Worm (Caenorhabditis elegans) whole organism, L4 larva: ENCODE measurements around the gene Y69H2.10.

Experiments used
- mxl-2 ChIP-seq: fragments of 200-800 bp; sonication (Bioruptor generic); conservative IDR thresholded peaks from 2 replicates; pipeline ENCODE4 v1.3.6; 2022; ENCODE audit warnings: missing genetic modification reagents, missing genetic modification characterization, missing compliant biosample characterization
- zag-1 ChIP-seq: fragments of 150-350 bp; optimal IDR thresholded peaks from 2 replicates; lab custom pipeline; 2014; ENCODE audit warnings: missing biosample characterization, missing genetic modification characterization

ce11 chrV:18667179-18667578, 2.9 kb upstream of the Y69H2.10 start:
- no peak for TF ChIP-seq mxl-2
- no peak for TF ChIP-seq zag-1 (tag; lab: Kevin White, UChicago)
